Worm (Caenorhabditis elegans) whole organism, late embryonic: ENCODE results near the gene K02E2.6.
A peak's percentile ranks its signal among the peaks of the same experiment; 100 is the strongest.

Experiments
- C08G9.2 ChIP-seq: sonication (generic microtip); optimal IDR thresholded peaks from 2 replicates; lab custom pipeline; 2016; ENCODE audit warnings: mild to moderate bottlenecking, missing genetic modification characterization, moderate library complexity, missing compliant biosample characterization
- F13H6.1 ChIP-seq: sonication (generic microtip); optimal IDR thresholded peaks from 2 replicates; lab custom pipeline; 2016; ENCODE audit warnings: missing genetic modification characterization, missing compliant biosample characterization
- K09A11.1 ChIP-seq: sonication (generic microtip); optimal IDR thresholded peaks from 2 replicates; lab custom pipeline; 2017; ENCODE audit warnings: antibody characterized with exemption, mild to moderate bottlenecking, missing genetic modification characterization, missing compliant biosample characterization; ENCODE audit not compliant: insufficient read depth
- ceh-18 ChIP-seq: sonication (generic microtip); optimal IDR thresholded peaks from 2 replicates; lab custom pipeline; 2016; ENCODE audit warnings: missing genetic modification characterization, missing compliant biosample characterization
- ceh-2 ChIP-seq: sonication (generic microtip); optimal IDR thresholded peaks from 2 replicates; lab custom pipeline; 2016; ENCODE audit warnings: missing genotype, missing genetic modification characterization, missing compliant biosample characterization
- ceh-30 ChIP-seq: fragments of 150-350 bp; optimal IDR thresholded peaks from 2 replicates; lab custom pipeline; 2014; ENCODE audit warnings: missing biosample characterization, missing genetic modification characterization
- ceh-31 ChIP-seq: sonication (generic microtip); optimal IDR thresholded peaks from 2 replicates; lab custom pipeline; 2016; ENCODE audit warnings: missing genetic modification characterization, missing compliant biosample characterization
- ceh-45 ChIP-seq: fragments of 200-800 bp; sonication (Bioruptor generic); IDR thresholded peaks from 2 replicates; pipeline ENCODE4 v1.3.6; 2022; ENCODE audit warnings: missing genetic modification reagents, missing genetic modification characterization, missing compliant biosample characterization
- ceh-6 ChIP-seq: fragments of 200-800 bp; sonication (Bioruptor generic); optimal IDR thresholded peaks from 2 replicates; lab custom pipeline; 2018; ENCODE audit warnings: mild to moderate bottlenecking, missing genetic modification characterization, missing compliant biosample characterization
- ceh-9 ChIP-seq: sonication (generic microtip); optimal IDR thresholded peaks from 2 replicates; lab custom pipeline; 2016; ENCODE audit warnings: mild to moderate bottlenecking, missing genetic modification characterization, inconsistent platforms, missing compliant biosample characterization
- che-1 ChIP-seq: sonication (generic microtip); optimal IDR thresholded peaks from 2 replicates; lab custom pipeline; 2016; ENCODE audit warnings: mild to moderate bottlenecking, missing genetic modification characterization, missing compliant biosample characterization
- dve-1 ChIP-seq: sonication (generic microtip); optimal IDR thresholded peaks from 2 replicates; lab custom pipeline; 2017; ENCODE audit warnings: antibody characterized with exemption, mild to moderate bottlenecking, missing genetic modification characterization, missing compliant biosample characterization
- elt-2 ChIP-seq: sonication (generic microtip); optimal IDR thresholded peaks from 2 replicates; lab custom pipeline; 2016; ENCODE audit warnings: missing genetic modification reagents, missing genetic modification characterization, missing compliant biosample characterization
- ets-4 ChIP-seq: sonication (generic microtip); optimal IDR thresholded peaks from 2 replicates; lab custom pipeline; 2016; ENCODE audit warnings: missing genetic modification characterization, missing compliant biosample characterization
- eyg-1 ChIP-seq: sonication (generic microtip); optimal IDR thresholded peaks from 2 replicates; lab custom pipeline; 2016; ENCODE audit warnings: missing genotype, missing genetic modification characterization, missing compliant biosample characterization
- fkh-6 ChIP-seq: sonication (generic microtip); optimal IDR thresholded peaks from 2 replicates; lab custom pipeline; 2016; ENCODE audit warnings: missing genetic modification characterization, missing compliant biosample characterization
- gmeb-2 ChIP-seq: sonication (generic microtip); optimal IDR thresholded peaks from 2 replicates; lab custom pipeline; 2016; ENCODE audit warnings: missing genetic modification characterization, inconsistent platforms, missing compliant biosample characterization
- hlh-15 ChIP-seq: sonication (generic microtip); optimal IDR thresholded peaks from 2 replicates; lab custom pipeline; 2016; ENCODE audit warnings: missing genetic modification characterization, missing compliant biosample characterization
- hlh-30 ChIP-seq: sonication (generic microtip); optimal IDR thresholded peaks from 2 replicates; lab custom pipeline; 2017; ENCODE audit warnings: antibody characterized with exemption, missing genetic modification characterization, missing compliant biosample characterization; ENCODE audit not compliant: insufficient read depth
- hlh-6 ChIP-seq: sonication (generic microtip); optimal IDR thresholded peaks from 2 replicates; lab custom pipeline; 2016; ENCODE audit warnings: missing genotype, missing genetic modification characterization, missing compliant biosample characterization
- hlh-8 ChIP-seq: sonication (generic microtip); optimal IDR thresholded peaks from 2 replicates; lab custom pipeline; 2016; ENCODE audit warnings: missing genotype, missing genetic modification characterization, missing compliant biosample characterization
- lim-6 ChIP-seq: sonication (generic microtip); optimal IDR thresholded peaks from 2 replicates; lab custom pipeline; 2016; ENCODE audit warnings: missing genetic modification characterization, missing compliant biosample characterization
- lin-11 ChIP-seq: fragments of 200-800 bp; sonication (Bioruptor generic); optimal IDR thresholded peaks from 2 replicates; lab custom pipeline; 2018; ENCODE audit warnings: mild to moderate bottlenecking, missing genetic modification characterization, missing compliant biosample characterization
- mec-3 ChIP-seq: sonication (generic microtip); optimal IDR thresholded peaks from 2 replicates; lab custom pipeline; 2016; ENCODE audit warnings: borderline replicate concordance, missing genetic modification characterization, missing compliant biosample characterization
- nfya-1 ChIP-seq: sonication (generic microtip); optimal IDR thresholded peaks from 2 replicates; lab custom pipeline; 2017; ENCODE audit warnings: missing genetic modification characterization, mild to moderate bottlenecking, missing compliant biosample characterization, antibody characterized with exemption, moderate library complexity
- nhr-11 ChIP-seq: fragments of 150-350 bp; optimal IDR thresholded peaks from 2 replicates; lab custom pipeline; 2014; ENCODE audit warnings: missing biosample characterization, missing genetic modification characterization
- nhr-232 ChIP-seq: sonication (generic microtip); optimal IDR thresholded peaks from 2 replicates; lab custom pipeline; 2016; ENCODE audit warnings: missing genetic modification characterization, missing compliant biosample characterization
- npax-4 ChIP-seq: sonication (generic microtip); optimal IDR thresholded peaks from 2 replicates; lab custom pipeline; 2016; ENCODE audit warnings: missing genetic modification characterization, missing compliant biosample characterization
- pat-9 ChIP-seq: fragments of 200-800 bp; sonication (Bioruptor generic); optimal IDR thresholded peaks from 2 replicates; lab custom pipeline; 2018; ENCODE audit warnings: mild to moderate bottlenecking, missing genetic modification characterization, moderate library complexity, missing compliant biosample characterization
- pax-1 ChIP-seq: fragments of 150-350 bp; optimal IDR thresholded peaks from 2 replicates; lab custom pipeline; 2014; ENCODE audit warnings: missing biosample characterization, missing genetic modification characterization
- ref-2 ChIP-seq: sonication (generic microtip); optimal IDR thresholded peaks from 2 replicates; lab custom pipeline; 2016; ENCODE audit warnings: missing genetic modification characterization, missing compliant biosample characterization
- syd-9 ChIP-seq: sonication (generic microtip); optimal IDR thresholded peaks from 2 replicates; lab custom pipeline; 2016; ENCODE audit warnings: mild to moderate bottlenecking, missing genetic modification characterization, moderate library complexity, missing compliant biosample characterization
- tbx-2 ChIP-seq: sonication (generic microtip); optimal IDR thresholded peaks from 2 replicates; lab custom pipeline; 2016; ENCODE audit warnings: missing genetic modification characterization, missing compliant biosample characterization
- ttx-3 ChIP-seq: sonication (generic microtip); optimal IDR thresholded peaks from 2 replicates; lab custom pipeline; 2016; ENCODE audit warnings: missing genetic modification reagents, missing genetic modification characterization, missing compliant biosample characterization
- unc-3 ChIP-seq, 2 experiments: fragments of 200-800 bp in 1 of 2; sonication (Bioruptor generic) in 1 of 2; sonication (generic microtip) in 1 of 2; conservative IDR thresholded peaks in 1 of 2; optimal IDR thresholded peaks in 1 of 2; 2 replicates each; pipeline versions ENCODE4 v1.3.6 to Lab custom; 2016 to 2022; ENCODE audit warnings: missing compliant biosample characterization in 2 of 2, missing genetic modification characterization in 2 of 2, missing genetic modification reagents in 1 of 2
- unc-42 ChIP-seq: sonication (generic microtip); optimal IDR thresholded peaks from 2 replicates; lab custom pipeline; 2016; ENCODE audit warnings: missing genotype, missing genetic modification characterization, missing compliant biosample characterization
- unc-86 ChIP-seq: sonication (generic microtip); optimal IDR thresholded peaks from 2 replicates; lab custom pipeline; 2016; ENCODE audit warnings: missing genetic modification characterization, missing compliant biosample characterization

Gene K02E2.6

DNA sequence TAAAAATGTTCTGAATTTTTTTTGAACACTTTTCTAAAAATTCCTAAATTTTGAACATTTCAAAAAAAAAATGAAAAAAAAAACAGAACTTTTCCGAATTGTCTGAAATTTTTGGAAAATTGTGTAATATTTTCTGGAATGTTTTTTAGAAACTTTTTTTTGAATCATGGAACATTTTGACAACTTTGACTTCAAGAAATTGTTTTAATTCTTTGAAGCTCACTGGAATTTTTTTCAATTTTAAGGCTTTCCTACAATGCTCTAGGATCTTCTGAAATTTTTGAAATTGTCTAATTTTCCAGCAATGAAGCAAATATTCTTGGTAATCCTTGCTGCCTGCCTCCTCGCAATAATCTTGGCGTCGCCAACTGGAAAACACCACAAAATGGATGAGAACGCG lies 5.1 kb upstream of the K02E2.6 start, which contains the start of gene ins-35:
TSS of gene ins-35 (plus strand) at position 301 of the 400 bp plus-strand sequence.
- no peak for TF ChIP-seq ceh-9
- TF ChIP-seq syd-9 (tag; lab: Kevin White, UChicago) = no peak
- TF ChIP-seq ceh-45 = no peak
- TF ChIP-seq unc-86 (tag; lab: Kevin White, UChicago) = no peak
- no peak for TF ChIP-seq ceh-6 (GFP tag; lab: Kevin White, UChicago)
- TF ChIP-seq K09A11.1 (tag; lab: Kevin White, UChicago) = no peak
- TF ChIP-seq nhr-11 (tag; lab: Kevin White, UChicago) = no peak
- TF ChIP-seq lin-11 (tag; lab: Kevin White, UChicago) = no peak
- TF ChIP-seq ceh-2 (tag; lab: Kevin White, UChicago) = no peak
- TF ChIP-seq dve-1 (tag; lab: Kevin White, UChicago) = no peak
- no peak for TF ChIP-seq ceh-30 (tag; lab: Kevin White, UChicago)
- TF ChIP-seq F13H6.1 (tag; lab: Kevin White, UChicago) = no peak
- no peak for TF ChIP-seq eyg-1 (tag; lab: Kevin White, UChicago)
- TF ChIP-seq hlh-15 (tag; lab: Kevin White, UChicago) = no peak
- no peak for TF ChIP-seq unc-3 (GFP tag; conservative IDR thresholded peaks at IDR 0.05; lab: Robert Waterston, UW)
- TF ChIP-seq unc-3 (tag; optimal IDR thresholded peaks at IDR 0.05; lab: Kevin White, UChicago) = no peak
- no peak for TF ChIP-seq mec-3
- TF ChIP-seq nfya-1 (tag; lab: Kevin White, UChicago) = no peak
- no peak for TF ChIP-seq lim-6
- TF ChIP-seq pat-9 = no peak

DNA sequence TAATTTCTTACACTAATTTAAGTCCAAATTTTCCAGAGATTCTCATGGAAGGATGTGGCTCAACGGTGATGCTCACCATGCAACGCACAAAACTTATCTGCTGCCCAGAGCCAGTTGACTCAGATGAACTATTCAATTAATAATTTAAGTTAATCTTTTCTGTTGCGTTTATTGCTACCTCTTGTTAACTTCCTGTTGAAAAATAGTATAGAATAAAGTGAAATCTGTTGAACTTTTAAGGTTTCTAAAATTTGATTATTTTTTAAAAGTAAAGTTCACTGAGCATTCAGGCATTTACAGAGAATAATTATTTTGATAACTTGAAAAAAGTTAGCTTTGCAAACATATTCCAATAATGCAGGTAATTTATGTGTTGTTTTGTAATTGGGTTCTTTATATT lies 4.3 kb upstream of the K02E2.6 start:
- TF ChIP-seq ceh-18 (tag; lab: Kevin White, UChicago) (no peak), ttx-3 (tag; lab: Kevin White, UChicago) (no peak), gmeb-2 (tag; lab: Kevin White, UChicago) (no peak), ceh-30 (tag; lab: Kevin White, UChicago) (no peak), pat-9 (no peak), pax-1 (tag; lab: Kevin White, UChicago) (no peak)

DNA sequence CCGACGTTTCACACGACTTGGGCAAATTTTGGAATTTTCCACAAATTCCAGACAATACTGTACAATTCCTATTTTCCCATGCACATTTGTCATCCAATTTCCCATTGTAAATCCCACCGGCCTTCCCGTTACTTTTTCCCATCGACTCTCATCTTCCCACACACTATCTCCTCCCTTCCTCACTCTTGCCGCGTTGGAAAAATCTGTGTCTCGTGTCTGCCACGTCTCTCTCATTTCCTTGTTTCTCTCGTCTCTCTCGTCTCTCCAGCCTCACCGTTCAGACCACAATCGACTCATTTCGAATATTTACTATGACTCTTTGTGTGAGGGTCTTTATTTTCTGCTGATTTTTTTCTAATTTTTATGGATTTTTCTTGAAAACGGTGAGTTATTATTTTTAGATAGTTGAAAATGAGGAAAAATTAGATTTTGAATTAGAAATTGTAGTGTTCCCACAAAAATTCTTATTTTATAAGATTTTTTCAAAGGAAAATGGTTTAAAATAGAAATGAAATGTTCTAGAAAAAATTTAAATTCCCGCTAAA lies 2.8 kb downstream of the K02E2.6 start, which contains the start of gene K02E2.11:
TSS of gene K02E2.11 (plus strand) at position 251 of the 545 bp plus-strand sequence.
- no peak for TF ChIP-seq hlh-6 (tag; lab: Kevin White, UChicago)
- no peak for TF ChIP-seq che-1 (tag; lab: Kevin White, UChicago)
- no peak for TF ChIP-seq fkh-6
- peak; percentile 11 for TF ChIP-seq ceh-2 (tag; lab: Kevin White, UChicago)
- peak; percentile 59 for TF ChIP-seq ref-2 (tag; lab: Kevin White, UChicago)
- peak; percentile 86 for TF ChIP-seq hlh-30 (tag; lab: Kevin White, UChicago)
- peak; percentile 16 for TF ChIP-seq hlh-8 (tag; lab: Kevin White, UChicago)
- TF ChIP-seq ceh-18 (tag; lab: Kevin White, UChicago) = peak; percentile 29
- no peak for TF ChIP-seq elt-2 (tag; lab: Kevin White, UChicago)
- TF ChIP-seq hlh-15 (tag; lab: Kevin White, UChicago) = no peak
- TF ChIP-seq dve-1 (tag; lab: Kevin White, UChicago) = peak; percentile 1
- peak; percentile 64 for TF ChIP-seq nfya-1 (tag; lab: Kevin White, UChicago)
- TF ChIP-seq unc-42 = peak; percentile 49
- TF ChIP-seq K09A11.1 (tag; lab: Kevin White, UChicago) = no peak
- TF ChIP-seq C08G9.2 = peak; percentile 9
- no peak for TF ChIP-seq nhr-232 (tag; lab: Kevin White, UChicago)
- peak; percentile 69 for TF ChIP-seq ceh-31 (tag; lab: Kevin White, UChicago)
- peak; percentile 1 for TF ChIP-seq tbx-2 (tag; lab: Kevin White, UChicago)
- TF ChIP-seq ets-4 (tag; lab: Kevin White, UChicago) = no peak
- no peak for TF ChIP-seq npax-4 (tag; lab: Kevin White, UChicago)
- TF ChIP-seq, all 69 proteins: peak for 11
